Worm (Caenorhabditis elegans): ENCODE measurements around the gene moc-3.

DNA sequence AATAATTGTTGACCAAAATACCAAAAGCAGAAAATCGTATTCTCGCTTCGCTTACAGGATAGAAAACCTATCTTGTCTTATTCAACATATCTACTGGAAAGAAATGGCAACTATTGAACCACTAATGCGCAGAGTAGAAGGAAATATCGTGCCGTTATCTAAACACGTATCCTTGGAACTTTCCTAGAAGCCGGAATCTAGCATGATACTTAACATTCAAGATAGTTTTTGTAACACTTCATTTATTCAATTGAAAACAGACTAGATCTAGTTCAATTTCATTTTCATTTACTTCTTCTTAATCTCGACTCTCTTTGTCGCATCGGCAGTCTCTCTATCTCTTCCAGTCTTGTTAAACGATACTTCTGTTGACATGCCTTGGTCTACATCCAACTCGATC, 24.6 kb downstream of the moc-3 start:
- TF ChIP-seq pag-3 (tag; optimal IDR thresholded peaks at IDR 0.05; ENCODE audit: borderline replicate concordance) (no peak), pha-2 (tag; optimal IDR thresholded peaks at IDR 0.05) (no peak), fax-1 (tag; optimal IDR thresholded peaks at IDR 0.05) (no peak), fkh-10 (GFP tag; optimal IDR thresholded peaks at IDR 0.05) (no peak), pha-4 (tag; optimal IDR thresholded peaks at IDR 0.05) (no peak), ets-4 (tag; optimal IDR thresholded peaks at IDR 0.05) (no peak), pqm-1 (tag; optimal IDR thresholded peaks at IDR 0.05) (no peak), madf-2 (tag; optimal IDR thresholded peaks at IDR 0.05) (no peak), lim-6 (tag; optimal IDR thresholded peaks at IDR 0.05) (no peak), ama-1 (optimal IDR thresholded peaks at IDR 0.05) (no peak), pat-9 (tag; optimal IDR thresholded peaks at IDR 0.05) (no peak), sdc-2 (tag; optimal IDR thresholded peaks at IDR 0.05) (no peak)
